Worm (Caenorhabditis elegans) whole organism, mixed stage, embryonic: ENCODE data around the gene eri-1.

Source experiments
- M03D4.4 ChIP-seq: sonication (generic microtip); optimal IDR thresholded peaks from 2 replicates; lab custom pipeline; 2017; ENCODE audit warnings: mild to moderate bottlenecking, missing genetic modification characterization, missing compliant biosample characterization
- bed-3 ChIP-seq: fragments of 200-800 bp; sonication (Bioruptor generic); optimal IDR thresholded peaks from 3 replicates; lab custom pipeline; 2018; ENCODE audit warnings: mild to moderate bottlenecking, missing genetic modification characterization, moderate library complexity, missing compliant biosample characterization
- blmp-1 ChIP-seq: fragments of 150-350 bp; optimal IDR thresholded peaks from 2 replicates; lab custom pipeline; 2014; ENCODE audit warnings: missing biosample characterization, missing genetic modification characterization
- ceh-39 ChIP-seq: fragments of 150-350 bp; optimal IDR thresholded peaks from 2 replicates; lab custom pipeline; 2014; ENCODE audit warnings: missing biosample characterization, missing genetic modification characterization
- ceh-43 ChIP-seq: fragments of 200-800 bp; sonication (Bioruptor generic); optimal IDR thresholded peaks from 2 replicates; lab custom pipeline; 2018; ENCODE audit warnings: mild to moderate bottlenecking, missing genetic modification characterization, moderate library complexity, missing compliant biosample characterization
- ceh-83 ChIP-seq: fragments of 200-800 bp; sonication (Bioruptor generic); optimal IDR thresholded peaks from 2 replicates; lab custom pipeline; 2018; ENCODE audit warnings: mild to moderate bottlenecking, missing genetic modification characterization, missing compliant biosample characterization
- ces-1 ChIP-seq: fragments of 150-350 bp; optimal IDR thresholded peaks from 2 replicates; lab custom pipeline; 2014; ENCODE audit warnings: missing biosample characterization, missing genetic modification reagents, missing genetic modification characterization
- cnd-1 ChIP-seq: fragments of 200-800 bp; sonication (Bioruptor generic); optimal IDR thresholded peaks from 2 replicates; lab custom pipeline; 2018; ENCODE audit warnings: mild to moderate bottlenecking, missing genetic modification characterization, missing compliant biosample characterization
- drap-1 ChIP-seq: fragments of 200-800 bp; sonication (Bioruptor generic); optimal IDR thresholded peaks from 3 replicates; lab custom pipeline; 2018; ENCODE audit warnings: mild to moderate bottlenecking, missing genetic modification characterization, missing compliant biosample characterization
- elt-1 ChIP-seq: sonication (generic microtip); optimal IDR thresholded peaks from 2 replicates; lab custom pipeline; 2017; ENCODE audit warnings: missing genetic modification characterization, mild to moderate bottlenecking, missing compliant biosample characterization, antibody characterized with exemption, moderate library complexity, borderline replicate concordance; ENCODE audit not compliant: insufficient read depth
- elt-3 ChIP-seq: fragments of 150-350 bp; optimal IDR thresholded peaks from 2 replicates; lab custom pipeline; 2014; ENCODE audit warnings: missing biosample characterization, missing genetic modification characterization
- flh-1 ChIP-seq: fragments of 200-800 bp; sonication (Bioruptor generic); optimal IDR thresholded peaks from 2 replicates; lab custom pipeline; 2018; ENCODE audit warnings: mild to moderate bottlenecking, missing genetic modification characterization, moderate library complexity, missing compliant biosample characterization
- ham-2 ChIP-seq: fragments of 200-800 bp; sonication (Bioruptor generic); optimal IDR thresholded peaks from 2 replicates; lab custom pipeline; 2018; ENCODE audit warnings: mild to moderate bottlenecking, missing genetic modification characterization, missing compliant biosample characterization
- hlh-1 ChIP-seq: fragments of 150-350 bp; optimal IDR thresholded peaks from 2 replicates; lab custom pipeline; 2014; ENCODE audit warnings: missing biosample characterization, missing genetic modification reagents, missing genetic modification characterization
- lin-13 ChIP-seq: fragments of 150-350 bp; optimal IDR thresholded peaks from 2 replicates; lab custom pipeline; 2014; ENCODE audit warnings: missing biosample characterization, missing genetic modification characterization
- lin-32 ChIP-seq: fragments of 200-800 bp; sonication (Bioruptor generic); optimal IDR thresholded peaks from 2 replicates; lab custom pipeline; 2018; ENCODE audit warnings: mild to moderate bottlenecking, missing genetic modification characterization, missing compliant biosample characterization
- lsy-2 ChIP-seq: fragments of 150-350 bp; optimal IDR thresholded peaks from 2 replicates; lab custom pipeline; 2014; ENCODE audit warnings: missing biosample characterization, missing genetic modification characterization
- mab-5 ChIP-seq: fragments of 150-350 bp; optimal IDR thresholded peaks from 2 replicates; lab custom pipeline; 2014; ENCODE audit warnings: missing biosample characterization, missing genetic modification characterization
- mep-1 ChIP-seq: fragments of 150-350 bp; optimal IDR thresholded peaks from 2 replicates; lab custom pipeline; 2017; ENCODE audit warnings: missing biosample characterization, missing genetic modification reagents, missing genetic modification characterization, inconsistent platforms
- mls-2 ChIP-seq: sonication (generic microtip); optimal IDR thresholded peaks from 2 replicates; lab custom pipeline; 2016; ENCODE audit warnings: mild to moderate bottlenecking, missing genetic modification characterization, moderate library complexity, missing compliant biosample characterization
- nhr-12 ChIP-seq: fragments of 150-350 bp; optimal IDR thresholded peaks from 2 replicates; lab custom pipeline; 2014; ENCODE audit warnings: missing biosample characterization, missing genetic modification characterization
- nhr-2 ChIP-seq: fragments of 150-350 bp; optimal IDR thresholded peaks from 2 replicates; lab custom pipeline; 2014; ENCODE audit warnings: missing biosample characterization, missing genetic modification characterization
- nhr-237 ChIP-seq: fragments of 150-350 bp; optimal IDR thresholded peaks from 2 replicates; lab custom pipeline; 2014; ENCODE audit warnings: missing biosample characterization, missing genetic modification characterization
- nhr-76 ChIP-seq: sonication (generic microtip); optimal IDR thresholded peaks from 2 replicates; lab custom pipeline; 2017; ENCODE audit warnings: missing biosample characterization, missing genetic modification characterization
- pha-4 ChIP-seq: fragments of 150-350 bp; optimal IDR thresholded peaks from 2 replicates; lab custom pipeline; 2018; ENCODE audit warnings: missing biosample characterization, missing genetic modification reagents, missing genetic modification characterization
- sem-2 ChIP-seq: fragments of 200-800 bp; sonication (Bioruptor generic); optimal IDR thresholded peaks from 2 replicates; lab custom pipeline; 2018; ENCODE audit warnings: mild to moderate bottlenecking, missing genetic modification characterization, missing compliant biosample characterization
- snpc-4 ChIP-seq: fragments of 150-350 bp; optimal IDR thresholded peaks from 2 replicates; lab custom pipeline; 2014; ENCODE audit warnings: missing biosample characterization, missing genetic modification characterization
- sptf-1 ChIP-seq: sonication (generic microtip); optimal IDR thresholded peaks from 2 replicates; lab custom pipeline; 2017; ENCODE audit warnings: mild to moderate bottlenecking, missing genetic modification characterization, moderate library complexity, missing compliant biosample characterization
- tbx-8 ChIP-seq: fragments of 200-800 bp; sonication (Bioruptor generic); optimal IDR thresholded peaks from 2 replicates; lab custom pipeline; 2018; ENCODE audit warnings: mild to moderate bottlenecking, missing genetic modification characterization, moderate library complexity, missing compliant biosample characterization
- unc-120 ChIP-seq: sonication (generic microtip); optimal IDR thresholded peaks from 2 replicates; lab custom pipeline; 2017; ENCODE audit warnings: missing genetic modification characterization, missing compliant biosample characterization; ENCODE audit not compliant: poor library complexity, severe bottlenecking
- unc-39 ChIP-seq: fragments of 150-350 bp; optimal IDR thresholded peaks from 2 replicates; lab custom pipeline; 2014; ENCODE audit warnings: missing biosample characterization, missing genetic modification characterization
- unc-62 ChIP-seq: fragments of 150-350 bp; optimal IDR thresholded peaks from 2 replicates; lab custom pipeline; 2014; ENCODE audit warnings: missing biosample characterization, missing genetic modification reagents, missing genetic modification characterization
- zip-8 ChIP-seq: fragments of 150-350 bp; optimal IDR thresholded peaks from 2 replicates; lab custom pipeline; 2014; ENCODE audit warnings: missing biosample characterization, missing genetic modification characterization
- ztf-11 ChIP-seq: fragments of 150-350 bp; optimal IDR thresholded peaks from 2 replicates; lab custom pipeline; 2014; ENCODE audit warnings: missing biosample characterization, missing genetic modification characterization

Gene eri-1

DNA sequence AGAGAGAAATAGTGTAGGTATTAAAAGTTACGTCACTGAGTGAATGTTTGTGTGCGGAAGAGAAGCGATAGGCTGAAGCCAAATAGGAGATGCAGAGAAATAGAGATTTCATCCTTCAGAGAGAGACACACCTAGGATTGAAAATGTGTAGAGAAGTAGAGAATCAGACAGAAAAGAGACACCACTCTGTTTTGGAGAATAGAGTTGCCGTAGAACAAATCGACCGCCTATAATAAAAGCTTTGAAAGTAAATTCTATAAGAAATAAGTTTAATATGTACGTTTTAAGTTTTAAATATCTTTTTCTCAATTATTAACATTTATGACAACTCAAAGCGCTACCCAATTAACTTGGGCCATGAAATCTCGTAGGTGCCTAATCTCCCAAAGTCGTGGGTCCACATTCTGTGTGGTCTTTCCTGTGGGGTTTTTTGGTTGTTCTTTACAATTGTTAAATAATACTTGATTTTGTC lies 9.3 kb downstream of the eri-1 start, which contains the start of gene T07A9.12:
Gene T07A9.12, plus strand, starts transcription at position 448 of the 472 bp plus-strand sequence.
- TF ChIP-seq mep-1 (tag; lab: Kevin White, UChicago), result peak; percentile 46
- peak; percentile 71 for TF ChIP-seq unc-120
- no peak for TF ChIP-seq ztf-11 (tag; lab: Kevin White, UChicago)
- TF ChIP-seq nhr-237, result peak; percentile 63
- peak; percentile 43 for TF ChIP-seq ces-1 (GFP tag; lab: Kevin White, UChicago)
- peak; percentile 41 for TF ChIP-seq nhr-2
- peak; percentile 54 for TF ChIP-seq unc-62
- no peak for TF ChIP-seq lin-13 (tag; lab: Kevin White, UChicago)
- TF ChIP-seq ceh-43, result no peak
- peak; percentile 74 for TF ChIP-seq pha-4
- no peak for TF ChIP-seq ceh-83 (GFP tag; lab: Kevin White, UChicago)
- TF ChIP-seq lsy-2 (tag; lab: Kevin White, UChicago), result peak; percentile 34
- peak; percentile 9 for TF ChIP-seq mls-2 (tag; lab: Kevin White, UChicago)
- TF ChIP-seq elt-1 (tag; lab: Kevin White, UChicago), result no peak
- TF ChIP-seq sptf-1, result peak; percentile 63
- TF ChIP-seq flh-1 (GFP tag; lab: Kevin White, UChicago), result no peak
- TF ChIP-seq M03D4.4, result peak; percentile 28
- peak; percentile 84 for TF ChIP-seq ham-2 (GFP tag; lab: Kevin White, UChicago)
- TF ChIP-seq zip-8, result peak; percentile 26

DNA sequence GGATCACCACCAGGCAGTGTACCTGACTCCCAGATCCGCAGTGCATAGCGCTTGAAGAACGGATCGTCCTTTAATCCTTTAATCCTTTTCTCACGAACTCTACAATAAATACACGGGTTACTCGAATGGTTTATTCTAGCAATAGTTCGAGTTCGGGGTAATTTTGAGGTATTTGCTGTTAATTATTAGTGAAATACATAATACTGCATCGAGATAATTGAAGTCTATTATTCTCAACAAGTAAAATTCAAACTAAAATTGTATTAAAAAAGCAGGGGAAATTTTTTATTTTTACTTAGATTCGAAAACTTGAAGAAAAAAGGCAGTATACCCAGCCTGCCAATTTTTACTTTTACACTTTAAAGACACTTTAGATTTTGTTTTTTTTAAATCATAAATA lies 9.8 kb downstream of the eri-1 start, which contains the start of gene kgb-1:
Gene kgb-1, minus strand, starts transcription at position 101 of the 400 bp plus-strand sequence.
- TF ChIP-seq lin-32 (GFP tag; lab: Kevin White, UChicago) (no peak), sem-2 (GFP tag; lab: Kevin White, UChicago) (no peak), nhr-76 (no peak), snpc-4 (tag; lab: Kevin White, UChicago) (no peak), nhr-2 (no peak), nhr-12 (tag; lab: Kevin White, UChicago) (no peak), ces-1 (GFP tag; lab: Kevin White, UChicago) (no peak), elt-3 (no peak), unc-120 (no peak), blmp-1 (tag; lab: Kevin White, UChicago) (no peak), drap-1 (GFP tag; lab: Kevin White, UChicago) (no peak), pha-4 (no peak), nhr-237 (no peak), unc-39 (tag; lab: Kevin White, UChicago) (no peak), elt-1 (tag; lab: Kevin White, UChicago) (no peak), zip-8 (no peak), cnd-1 (tag; lab: Kevin White, UChicago) (no peak), hlh-1 (tag; lab: Kevin White, UChicago) (no peak), sptf-1 (no peak)

DNA sequence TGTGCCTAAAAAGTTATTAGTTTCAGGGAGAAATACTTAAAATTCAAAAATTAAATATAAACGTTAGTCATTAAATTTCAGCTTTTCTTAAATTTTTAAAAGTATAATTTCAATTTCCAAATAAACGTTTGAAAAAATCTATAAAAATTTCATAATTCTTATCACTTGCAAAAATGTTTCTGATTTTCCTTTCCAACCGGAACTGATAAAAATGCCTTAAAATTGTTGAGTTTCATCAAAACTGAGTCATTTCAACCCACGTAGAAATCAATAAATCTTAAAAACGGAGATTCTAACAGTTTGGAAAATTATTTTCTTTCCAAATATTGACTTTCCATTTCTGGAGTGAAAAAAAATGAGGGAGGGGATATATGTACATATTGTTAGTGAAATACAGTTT lies 10.9 kb downstream of the eri-1 start:
- no peak for TF ChIP-seq lsy-2 (tag; lab: Kevin White, UChicago)
- no peak for TF ChIP-seq ceh-39 (tag; lab: Kevin White, UChicago)
- TF ChIP-seq, all 35 proteins: peak for 0

DNA sequence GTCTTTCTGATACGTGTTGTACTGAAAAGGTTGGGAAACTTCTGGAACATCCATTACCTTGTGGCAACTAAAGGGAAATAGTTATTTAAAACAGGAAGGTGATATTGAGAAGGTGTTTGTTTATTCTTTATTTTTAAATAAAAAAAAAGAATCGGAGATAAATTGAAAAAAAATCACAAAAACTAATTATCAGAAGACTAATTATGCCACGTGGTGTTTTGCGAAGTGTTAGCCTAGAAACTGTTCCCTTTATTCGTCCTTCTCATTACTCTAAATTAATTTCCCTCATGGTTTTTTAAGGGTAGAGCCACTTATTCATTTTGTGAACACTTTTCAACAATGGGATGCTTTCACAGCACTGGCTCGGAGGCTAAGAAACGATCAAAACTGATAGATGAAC lies 18.4 kb downstream of the eri-1 start, which contains the start of gene gpa-4:
Gene gpa-4, plus strand, starts transcription at position 301 of the 400 bp plus-strand sequence.
- TF ChIP-seq blmp-1 (tag; lab: Kevin White, UChicago) (no peak), cnd-1 (tag; lab: Kevin White, UChicago) (no peak), bed-3 (GFP tag; lab: Kevin White, UChicago) (no peak), mab-5 (tag; lab: Kevin White, UChicago) (no peak), zip-8 (no peak), drap-1 (GFP tag; lab: Kevin White, UChicago) (no peak), sptf-1 (no peak), lsy-2 (tag; lab: Kevin White, UChicago) (no peak), mls-2 (tag; lab: Kevin White, UChicago) (no peak), hlh-1 (tag; lab: Kevin White, UChicago) (no peak), nhr-2 (no peak), unc-39 (tag; lab: Kevin White, UChicago) (no peak), lin-13 (tag; lab: Kevin White, UChicago) (no peak), snpc-4 (tag; lab: Kevin White, UChicago) (no peak), mep-1 (tag; lab: Kevin White, UChicago) (no peak), unc-120 (no peak), ceh-83 (GFP tag; lab: Kevin White, UChicago) (no peak), elt-3 (no peak), pha-4 (no peak), tbx-8 (GFP tag; lab: Kevin White, UChicago) (no peak)
